Worm (Caenorhabditis elegans) whole organism, late embryonic: ENCODE measurements around the gene ZC155.2.

Experiments
- C38D4.7 ChIP-seq: fragments of 200-800 bp; sonication (Bioruptor generic); optimal IDR thresholded peaks from 2 replicates; lab custom pipeline; 2018; ENCODE audit warnings: mild to moderate bottlenecking, missing genetic modification characterization, moderate library complexity, missing compliant biosample characterization
- F13H6.1 ChIP-seq: sonication (generic microtip); optimal IDR thresholded peaks from 2 replicates; lab custom pipeline; 2016; ENCODE audit warnings: missing genetic modification characterization, missing compliant biosample characterization
- K02D7.2 ChIP-seq: sonication (generic microtip); optimal IDR thresholded peaks from 2 replicates; lab custom pipeline; 2017; ENCODE audit warnings: mild to moderate bottlenecking, missing genetic modification characterization, missing compliant biosample characterization
- Y22D7AL.16 ChIP-seq: sonication (generic microtip); optimal IDR thresholded peaks from 2 replicates; lab custom pipeline; 2016; ENCODE audit warnings: missing genetic modification characterization, missing compliant biosample characterization
- ama-1 ChIP-seq: fragments of 150-350 bp; optimal IDR thresholded peaks from 2 replicates; lab custom pipeline; 2014
- ceh-19 ChIP-seq: fragments of 200-800 bp; sonication (Bioruptor generic); optimal IDR thresholded peaks from 2 replicates; lab custom pipeline; 2018; ENCODE audit warnings: mild to moderate bottlenecking, missing genetic modification characterization, missing compliant biosample characterization
- ceh-2 ChIP-seq: sonication (generic microtip); optimal IDR thresholded peaks from 2 replicates; lab custom pipeline; 2016; ENCODE audit warnings: missing genotype, missing genetic modification characterization, missing compliant biosample characterization
- ceh-22 ChIP-seq: sonication (generic microtip); optimal IDR thresholded peaks from 2 replicates; lab custom pipeline; 2017; ENCODE audit warnings: missing biosample characterization, missing genetic modification characterization
- ceh-24 ChIP-seq: sonication (generic microtip); optimal IDR thresholded peaks from 2 replicates; lab custom pipeline; 2016; ENCODE audit warnings: mild to moderate bottlenecking, missing genetic modification characterization, missing compliant biosample characterization
- ceh-31 ChIP-seq: sonication (generic microtip); optimal IDR thresholded peaks from 2 replicates; lab custom pipeline; 2016; ENCODE audit warnings: missing genetic modification characterization, missing compliant biosample characterization
- ceh-34 ChIP-seq: sonication (generic microtip); optimal IDR thresholded peaks from 2 replicates; lab custom pipeline; 2016; ENCODE audit warnings: mild to moderate bottlenecking, missing genetic modification characterization, missing compliant biosample characterization
- ceh-45 ChIP-seq: fragments of 200-800 bp; sonication (Bioruptor generic); IDR thresholded peaks from 2 replicates; pipeline ENCODE4 v1.3.6; 2022; ENCODE audit warnings: missing genetic modification reagents, missing genetic modification characterization, missing compliant biosample characterization
- che-1 ChIP-seq: sonication (generic microtip); optimal IDR thresholded peaks from 2 replicates; lab custom pipeline; 2016; ENCODE audit warnings: mild to moderate bottlenecking, missing genetic modification characterization, missing compliant biosample characterization
- elt-2 ChIP-seq: sonication (generic microtip); optimal IDR thresholded peaks from 2 replicates; lab custom pipeline; 2016; ENCODE audit warnings: missing genetic modification reagents, missing genetic modification characterization, missing compliant biosample characterization
- elt-4 ChIP-seq: sonication (generic microtip); optimal IDR thresholded peaks from 2 replicates; lab custom pipeline; 2016; ENCODE audit warnings: missing genetic modification characterization, missing compliant biosample characterization
- fkh-10 ChIP-seq: fragments of 150-350 bp; optimal IDR thresholded peaks from 2 replicates; lab custom pipeline; 2014; ENCODE audit warnings: missing biosample characterization, missing genetic modification reagents, missing genetic modification characterization
- gmeb-2 ChIP-seq: sonication (generic microtip); optimal IDR thresholded peaks from 2 replicates; lab custom pipeline; 2016; ENCODE audit warnings: missing genetic modification characterization, inconsistent platforms, missing compliant biosample characterization
- hlh-13 ChIP-seq: fragments of 200-800 bp; sonication (Bioruptor generic); optimal IDR thresholded peaks from 2 replicates; lab custom pipeline; 2018; ENCODE audit warnings: mild to moderate bottlenecking, missing genetic modification characterization, missing compliant biosample characterization
- hlh-30 ChIP-seq: sonication (generic microtip); optimal IDR thresholded peaks from 2 replicates; lab custom pipeline; 2017; ENCODE audit warnings: antibody characterized with exemption, missing genetic modification characterization, missing compliant biosample characterization; ENCODE audit not compliant: insufficient read depth
- hlh-6 ChIP-seq: sonication (generic microtip); optimal IDR thresholded peaks from 2 replicates; lab custom pipeline; 2016; ENCODE audit warnings: missing genotype, missing genetic modification characterization, missing compliant biosample characterization
- lim-6 ChIP-seq: sonication (generic microtip); optimal IDR thresholded peaks from 2 replicates; lab custom pipeline; 2016; ENCODE audit warnings: missing genetic modification characterization, missing compliant biosample characterization
- mec-3 ChIP-seq: sonication (generic microtip); optimal IDR thresholded peaks from 2 replicates; lab custom pipeline; 2016; ENCODE audit warnings: borderline replicate concordance, missing genetic modification characterization, missing compliant biosample characterization
- nhr-232 ChIP-seq: sonication (generic microtip); optimal IDR thresholded peaks from 2 replicates; lab custom pipeline; 2016; ENCODE audit warnings: missing genetic modification characterization, missing compliant biosample characterization
- pha-2 ChIP-seq: sonication (generic microtip); optimal IDR thresholded peaks from 2 replicates; lab custom pipeline; 2017; ENCODE audit warnings: mild to moderate bottlenecking, missing genetic modification characterization, missing compliant biosample characterization
- pqm-1 ChIP-seq: sonication (generic microtip); optimal IDR thresholded peaks from 2 replicates; lab custom pipeline; 2016; ENCODE audit warnings: missing genetic modification characterization, missing compliant biosample characterization
- pros-1 ChIP-seq: fragments of 150-350 bp; optimal IDR thresholded peaks from 2 replicates; lab custom pipeline; 2014; ENCODE audit warnings: missing biosample characterization, missing genetic modification reagents, missing genetic modification characterization
- ref-2 ChIP-seq: sonication (generic microtip); optimal IDR thresholded peaks from 2 replicates; lab custom pipeline; 2016; ENCODE audit warnings: missing genetic modification characterization, missing compliant biosample characterization
- rnt-1 ChIP-seq: sonication (generic microtip); optimal IDR thresholded peaks from 2 replicates; lab custom pipeline; 2016; ENCODE audit warnings: missing genetic modification characterization, missing compliant biosample characterization
- sdc-2 ChIP-seq: sonication (generic microtip); optimal IDR thresholded peaks from 2 replicates; lab custom pipeline; 2016; ENCODE audit warnings: missing genotype, missing genetic modification characterization, missing compliant biosample characterization
- sox-4 ChIP-seq: sonication (generic microtip); optimal IDR thresholded peaks from 2 replicates; lab custom pipeline; 2017; ENCODE audit warnings: mild to moderate bottlenecking, missing genetic modification characterization, inconsistent platforms, missing compliant biosample characterization
- tbx-2 ChIP-seq: sonication (generic microtip); optimal IDR thresholded peaks from 2 replicates; lab custom pipeline; 2016; ENCODE audit warnings: missing genetic modification characterization, missing compliant biosample characterization
- unc-3 ChIP-seq, 2 experiments: fragments of 200-800 bp in 1 of 2; sonication (Bioruptor generic) in 1 of 2; sonication (generic microtip) in 1 of 2; conservative IDR thresholded peaks in 1 of 2; optimal IDR thresholded peaks in 1 of 2; 2 replicates each; pipeline versions ENCODE4 v1.3.6 to Lab custom; 2016 to 2022; ENCODE audit warnings: missing compliant biosample characterization in 2 of 2, missing genetic modification characterization in 2 of 2, missing genetic modification reagents in 1 of 2
- unc-42 ChIP-seq: sonication (generic microtip); optimal IDR thresholded peaks from 2 replicates; lab custom pipeline; 2016; ENCODE audit warnings: missing genotype, missing genetic modification characterization, missing compliant biosample characterization

Gene ZC155.2

ce11 chrIII:5254108-5254507 lies 35.3 kb downstream of the ZC155.2 start, which contains the start of the genes sumv-1 and gop-1:
sumv-1 (minus strand) TSS chrIII:5254187.
gop-1 (plus strand) TSS chrIII:5254438.
- TF ChIP-seq ceh-2 (tag; lab: Kevin White, UChicago) (no peak), elt-2 (tag; lab: Kevin White, UChicago) (no peak), unc-42 (tag; lab: Kevin White, UChicago) (peak; percentile 19)

ce11 chrIII:5258918-5259317 lies 40.1 kb downstream of the ZC155.2 start, which contains the start of gene gop-2:
gop-2 (plus strand) TSS chrIII:5259023.
- TF ChIP-seq ama-1 (lab: Kevin White, UChicago) (no peak), hlh-30 (tag; lab: Kevin White, UChicago) (no peak), ceh-22 (tag; lab: Kevin White, UChicago) (no peak), ref-2 (tag; lab: Kevin White, UChicago) (no peak), lim-6 (tag; lab: Kevin White, UChicago) (no peak), unc-42 (tag; lab: Kevin White, UChicago) (no peak), gmeb-2 (no peak), C38D4.7 (GFP tag; lab: Kevin White, UChicago) (no peak), sdc-2 (tag; lab: Kevin White, UChicago) (no peak), pros-1 (tag; lab: Kevin White, UChicago) (no peak), che-1 (tag; lab: Kevin White, UChicago) (no peak), pqm-1 (tag; lab: Kevin White, UChicago) (no peak), nhr-232 (tag; lab: Kevin White, UChicago) (no peak), ceh-2 (tag; lab: Kevin White, UChicago) (no peak), tbx-2 (tag; lab: Kevin White, UChicago) (no peak), ceh-45 (no peak), ceh-31 (tag; lab: Kevin White, UChicago) (no peak), pha-2 (tag; lab: Kevin White, UChicago) (no peak)
- TF ChIP-seq, all 69 proteins: peak for 0

ce11 chrIII:5260394-5260793 lies 41.6 kb downstream of the ZC155.2 start, which contains the start of gene gop-3:
gop-3 (plus strand) TSS chrIII:5260694.
- TF ChIP-seq elt-4 (tag; lab: Kevin White, UChicago) (no peak), ceh-2 (tag; lab: Kevin White, UChicago) (no peak), hlh-13 (GFP tag; lab: Kevin White, UChicago) (no peak)
- TF ChIP-seq, all 69 proteins: peak for 0

- TF ChIP-seq unc-3 (GFP tag; conservative IDR thresholded peaks at IDR 0.05; lab: Robert Waterston, UW), result no peak
- TF ChIP-seq unc-3 (tag; optimal IDR thresholded peaks at IDR 0.05; lab: Kevin White, UChicago), result no peak
- TF ChIP-seq ceh-19 (GFP tag; lab: Kevin White, UChicago), result no peak
- no peak for TF ChIP-seq ceh-34
- TF ChIP-seq ceh-24 (tag; lab: Kevin White, UChicago), result no peak
- no peak for TF ChIP-seq nhr-232 (tag; lab: Kevin White, UChicago)
- no peak for TF ChIP-seq hlh-30 (tag; lab: Kevin White, UChicago)
- no peak for TF ChIP-seq fkh-10
- TF ChIP-seq ceh-2 (tag; lab: Kevin White, UChicago), result no peak
- no peak for TF ChIP-seq Y22D7AL.16 (tag; lab: Kevin White, UChicago)
- no peak for TF ChIP-seq rnt-1 (tag; lab: Kevin White, UChicago)
- no peak for TF ChIP-seq pha-2 (tag; lab: Kevin White, UChicago)
- TF ChIP-seq ama-1 (lab: Kevin White, UChicago), result no peak
- no peak for TF ChIP-seq pqm-1 (tag; lab: Kevin White, UChicago)
- no peak for TF ChIP-seq hlh-13 (GFP tag; lab: Kevin White, UChicago)
- TF ChIP-seq unc-42 (tag; lab: Kevin White, UChicago), result no peak
Observed at ce11 chrIII:5263299-5263993, 44.7 kb downstream of the ZC155.2 start, which contains the start of the genes C34E10.9 and hap-1. C34E10.9 (minus strand) TSS chrIII:5263399. hap-1 (plus strand) TSS chrIII:5263943.

- TF ChIP-seq ceh-31 (tag; lab: Kevin White, UChicago), result no peak
- no peak for TF ChIP-seq sox-4
- TF ChIP-seq hlh-13 (GFP tag; lab: Kevin White, UChicago), result no peak
- no peak for TF ChIP-seq Y22D7AL.16 (tag; lab: Kevin White, UChicago)
- TF ChIP-seq tbx-2 (tag; lab: Kevin White, UChicago), result no peak
- TF ChIP-seq F13H6.1 (tag; lab: Kevin White, UChicago), result no peak
- no peak for TF ChIP-seq K02D7.2 (tag; lab: Kevin White, UChicago)
- TF ChIP-seq ceh-19 (GFP tag; lab: Kevin White, UChicago), result no peak
- no peak for TF ChIP-seq ceh-45
- no peak for TF ChIP-seq ref-2 (tag; lab: Kevin White, UChicago)
- no peak for TF ChIP-seq hlh-6 (tag; lab: Kevin White, UChicago)
- TF ChIP-seq che-1 (tag; lab: Kevin White, UChicago), result no peak
- TF ChIP-seq mec-3, result no peak
- no peak for TF ChIP-seq pros-1 (tag; lab: Kevin White, UChicago)
Observed at ce11 chrIII:5264813-5265212, 46.0 kb downstream of the ZC155.2 start, which contains the start of gene gro-1. gro-1 (plus strand) TSS chrIII:5265113.
